Fruit fly (Drosophila melanogaster) whole organism, embryonic: ENCODE data around the gene Jhbp2.
A peak's percentile ranks its signal among the peaks of the same experiment; 100 is the strongest.

Experiments
- CG10209 ChIP-seq: fragments of 200-800 bp; sonication (Bioruptor generic); optimal IDR thresholded peaks from 3 replicates; lab custom pipeline; 2017; ENCODE audit warnings: missing biosample characterization, mild to moderate bottlenecking, missing genetic modification characterization, missing genetic modification reagents
- CG1024 ChIP-seq: fragments of 200-800 bp; sonication (Bioruptor generic); IDR thresholded peaks from 2 replicates; pipeline ENCODE4 v1.3.6; 2022; ENCODE audit warnings: missing biosample characterization, missing genetic modification characterization
- CG10462 ChIP-seq: fragments of 200-800 bp; sonication (Bioruptor generic); optimal IDR thresholded peaks from 2 replicates; lab custom pipeline; 2016; ENCODE audit warnings: missing biosample characterization, missing genetic modification characterization
- CG10565 ChIP-seq: fragments of 200-800 bp; sonication (Bioruptor generic); optimal IDR thresholded peaks from 3 replicates; lab custom pipeline; 2016; ENCODE audit warnings: missing biosample characterization, mild to moderate bottlenecking, missing genetic modification characterization
- CG10959 ChIP-seq: fragments of 200-800 bp; sonication (Bioruptor generic); IDR thresholded peaks from 2 replicates; pipeline ENCODE4 v1.3.6; 2022; ENCODE audit warnings: missing biosample characterization, missing genetic modification characterization
- CG12391 ChIP-seq: fragments of 200-800 bp; sonication (Bioruptor generic); optimal IDR thresholded peaks from 3 replicates; lab custom pipeline; 2018; ENCODE audit warnings: missing biosample characterization, mild to moderate bottlenecking, missing genetic modification characterization, moderate library complexity
- CG1603 ChIP-seq: fragments of 200-800 bp; sonication (Bioruptor generic); optimal IDR thresholded peaks from 2 replicates; lab custom pipeline; 2019; ENCODE audit warnings: missing biosample characterization, mild to moderate bottlenecking, missing genetic modification characterization, moderate library complexity
- CG17359 ChIP-seq: fragments of 200-800 bp; sonication (Bioruptor generic); optimal IDR thresholded peaks from 3 replicates; lab custom pipeline; 2018; ENCODE audit warnings: missing biosample characterization, mild to moderate bottlenecking, missing genetic modification characterization, moderate library complexity
- CG17612 ChIP-seq: fragments of 200-800 bp; sonication (Bioruptor generic); IDR thresholded peaks from 2 replicates; pipeline ENCODE4 v1.3.6; 2022; ENCODE audit warnings: missing biosample characterization, missing genetic modification characterization
- CG18011 ChIP-seq: fragments of 200-800 bp; sonication (Bioruptor generic); optimal IDR thresholded peaks from 2 replicates; lab custom pipeline; 2017; ENCODE audit warnings: missing biosample characterization, missing genetic modification characterization, mild to moderate bottlenecking, moderate library complexity, missing genotype
- CG18599 ChIP-seq: fragments of 200-800 bp; sonication (Bioruptor generic); optimal IDR thresholded peaks from 3 replicates; lab custom pipeline; 2017; ENCODE audit warnings: missing biosample characterization, missing genetic modification characterization, mild to moderate bottlenecking, moderate library complexity, missing genetic modification reagents
- CG18619 ChIP-seq: fragments of 200-800 bp; sonication (Bioruptor generic); optimal IDR thresholded peaks from 3 replicates; lab custom pipeline; 2017; ENCODE audit warnings: missing biosample characterization, mild to moderate bottlenecking, missing genetic modification characterization
- CG2889 ChIP-seq: fragments of 200-800 bp; sonication (Bioruptor generic); IDR thresholded peaks from 3 replicates; pipeline ENCODE4 v1.3.6; 2022; ENCODE audit warnings: missing biosample characterization, missing genetic modification characterization
- CG30403 ChIP-seq: fragments of 200-800 bp; sonication (Bioruptor generic); optimal IDR thresholded peaks from 3 replicates; lab custom pipeline; 2016; ENCODE audit warnings: missing biosample characterization, missing genetic modification characterization
- CG31441 ChIP-seq: fragments of 200-800 bp; sonication (Bioruptor generic); IDR thresholded peaks from 2 replicates; pipeline ENCODE4 v1.3.6; 2022; ENCODE audit warnings: missing biosample characterization, missing genetic modification characterization
- CG32532 ChIP-seq: fragments of 200-800 bp; sonication (Bioruptor generic); IDR thresholded peaks from 2 replicates; pipeline ENCODE4 v1.3.6; 2022; ENCODE audit warnings: missing biosample characterization, missing genetic modification characterization
- CG34422 ChIP-seq: fragments of 200-800 bp; sonication (Bioruptor generic); IDR thresholded peaks from 3 replicates; pipeline ENCODE4 v1.3.6; 2022; ENCODE audit warnings: missing biosample characterization, missing genetic modification characterization
- CG42726 ChIP-seq: fragments of 200-800 bp; sonication (Bioruptor generic); IDR thresholded peaks from 2 replicates; pipeline ENCODE4 v1.3.6; 2022; ENCODE audit warnings: missing biosample characterization, missing genetic modification characterization; ENCODE audit not compliant: partially characterized antibody
- CG6272 ChIP-seq: fragments of 200-800 bp; sonication (Bioruptor generic); IDR thresholded peaks from 2 replicates; pipeline ENCODE4 v1.3.6; 2022; ENCODE audit warnings: missing biosample characterization, missing genetic modification characterization
- CG9727 ChIP-seq: fragments of 200-800 bp; sonication (Bioruptor generic); optimal IDR thresholded peaks from 3 replicates; lab custom pipeline; 2017; ENCODE audit warnings: missing biosample characterization, mild to moderate bottlenecking, missing genetic modification characterization
- Chrac-16 ChIP-seq: fragments of 200-800 bp; sonication (Bioruptor generic); optimal IDR thresholded peaks from 3 replicates; lab custom pipeline; 2016; ENCODE audit warnings: missing biosample characterization, missing genetic modification characterization
- CoRest ChIP-seq: fragments of 200-800 bp; sonication (Bioruptor generic); optimal IDR thresholded peaks from 3 replicates; lab custom pipeline; 2018; ENCODE audit warnings: missing biosample characterization, mild to moderate bottlenecking, missing genetic modification characterization, moderate library complexity
- Ets65A ChIP-seq: fragments of 200-800 bp; sonication (Bioruptor generic); peaks from one replicate; lab custom pipeline; 2016; ENCODE audit warnings: missing biosample characterization, missing genetic modification characterization
- HLH3B ChIP-seq: fragments of 200-800 bp; sonication (Bioruptor generic); IDR thresholded peaks from 2 replicates; pipeline ENCODE4 v1.3.6; 2022; ENCODE audit warnings: missing biosample characterization, missing genetic modification characterization
- HLHmδ ChIP-seq: fragments of 200-800 bp; sonication (Bioruptor generic); optimal IDR thresholded peaks from 2 replicates; lab custom pipeline; 2018; ENCODE audit warnings: missing biosample characterization, mild to moderate bottlenecking, missing genetic modification characterization, moderate library complexity
- Max ChIP-seq: fragments of 200-800 bp; sonication (Bioruptor generic); optimal IDR thresholded peaks from 2 replicates; lab custom pipeline; 2016; ENCODE audit warnings: missing biosample characterization, mild to moderate bottlenecking, missing genetic modification characterization
- Med ChIP-seq: fragments of 200-800 bp; sonication (Bioruptor generic); peaks from one replicate; lab custom pipeline; 2016; ENCODE audit warnings: missing biosample characterization, missing genetic modification characterization, mild to moderate bottlenecking, inconsistent platforms, moderate library complexity
- NfI ChIP-seq: fragments of 200-800 bp; sonication (Bioruptor generic); optimal IDR thresholded peaks from 3 replicates; lab custom pipeline; 2018; ENCODE audit warnings: missing biosample characterization, mild to moderate bottlenecking, missing genetic modification characterization, moderate library complexity
- Sox100B ChIP-seq: fragments of 200-800 bp; sonication (Bioruptor generic); optimal IDR thresholded peaks from 3 replicates; lab custom pipeline; 2018; ENCODE audit warnings: missing biosample characterization, mild to moderate bottlenecking, missing genetic modification characterization
- Sry-δ ChIP-seq: fragments of 200-800 bp; sonication (Bioruptor generic); optimal IDR thresholded peaks from 2 replicates; lab custom pipeline; 2016; ENCODE audit warnings: missing biosample characterization, missing genetic modification characterization
- Ssrp ChIP-seq: fragments of 200-800 bp; sonication (Bioruptor generic); optimal IDR thresholded peaks from 2 replicates; lab custom pipeline; 2018; ENCODE audit warnings: missing biosample characterization, mild to moderate bottlenecking, missing genetic modification characterization, moderate library complexity
- Trl ChIP-seq, 3 experiments: fragments of >200 bp in 2 of 3; fragments of 200-800 bp in 1 of 3; sonication (Bioruptor generic) in 1 of 3; optimal IDR thresholded peaks; 2 replicates in 1 of 3; 3 replicates in 2 of 3; lab custom pipeline; 2016 to 2017; ENCODE audit warnings: missing biosample characterization in 1 of 3, missing genetic modification characterization in 1 of 3
- Xrp1 ChIP-seq: fragments of 200-800 bp; sonication (Bioruptor generic); IDR thresholded peaks from 2 replicates; pipeline ENCODE4 v1.3.6; 2022; ENCODE audit warnings: missing biosample characterization, missing genetic modification characterization
- az2 ChIP-seq: fragments of 200-800 bp; sonication (Bioruptor generic); optimal IDR thresholded peaks from 3 replicates; lab custom pipeline; 2016; ENCODE audit warnings: missing biosample characterization, missing genetic modification characterization
- bsh ChIP-seq, 2 experiments: fragments of 200-800 bp; sonication (Bioruptor generic); optimal IDR thresholded peaks; 2 replicates each; lab custom pipeline; 2017 to 2018; ENCODE audit warnings: mild to moderate bottlenecking in 2 of 2, missing biosample characterization in 2 of 2, missing genetic modification characterization in 2 of 2, moderate library complexity in 1 of 2
- cwo ChIP-seq: fragments of 200-800 bp; sonication (Bioruptor generic); optimal IDR thresholded peaks from 3 replicates; lab custom pipeline; 2017; ENCODE audit warnings: missing biosample characterization, missing genetic modification characterization, mild to moderate bottlenecking, moderate library complexity, missing genetic modification reagents
- dmrt99B ChIP-seq: fragments of 200-800 bp; sonication (Bioruptor generic); optimal IDR thresholded peaks from 2 replicates; lab custom pipeline; 2018; ENCODE audit warnings: missing biosample characterization, mild to moderate bottlenecking, missing genetic modification characterization, moderate library complexity
- fd3F ChIP-seq: fragments of 200-800 bp; sonication (Bioruptor generic); optimal IDR thresholded peaks from 2 replicates; lab custom pipeline; 2018; ENCODE audit warnings: missing biosample characterization, mild to moderate bottlenecking, missing genetic modification characterization, moderate library complexity
- gcm ChIP-seq: fragments of 200-800 bp; sonication (Bioruptor generic); optimal IDR thresholded peaks from 2 replicates; lab custom pipeline; 2019; ENCODE audit warnings: missing biosample characterization, mild to moderate bottlenecking, missing genetic modification characterization, moderate library complexity
- gem ChIP-seq: fragments of 200-800 bp; sonication (Bioruptor generic); optimal IDR thresholded peaks from 2 replicates; lab custom pipeline; 2019; ENCODE audit warnings: missing biosample characterization, mild to moderate bottlenecking, missing genetic modification characterization, moderate library complexity
- knrl ChIP-seq: fragments of 200-800 bp; sonication (Bioruptor generic); IDR thresholded peaks from 3 replicates; pipeline ENCODE4 v1.3.6; 2022; ENCODE audit warnings: missing biosample characterization, missing genetic modification characterization; ENCODE audit not compliant: partially characterized antibody
- lola ChIP-seq, 3 experiments: fragments of >200 bp in 2 of 3; fragments of 200-800 bp in 1 of 3; sonication (Bioruptor generic) in 1 of 3; optimal IDR thresholded peaks; 2 replicates each; lab custom pipeline; 2017 to 2019; ENCODE audit warnings: missing biosample characterization in 3 of 3, missing genetic modification characterization in 3 of 3, mild to moderate bottlenecking in 1 of 3, moderate library complexity in 1 of 3
- slbo ChIP-seq: fragments of 200-800 bp; sonication (Bioruptor generic); IDR thresholded peaks from 2 replicates; pipeline ENCODE4 v1.3.6; 2022; ENCODE audit warnings: missing biosample characterization, missing genetic modification characterization
- sug ChIP-seq: fragments of 200-800 bp; optimal IDR thresholded peaks from 2 replicates; lab custom pipeline; 2019; ENCODE audit warnings: missing biosample characterization, mild to moderate bottlenecking, missing genetic modification characterization, moderate library complexity
- twi ChIP-seq: fragments of 200-800 bp; optimal IDR thresholded peaks from 2 replicates; lab custom pipeline; 2019; ENCODE audit warnings: missing biosample characterization, mild to moderate bottlenecking, missing genetic modification characterization, moderate library complexity
- usp ChIP-seq: fragments of >200 bp; optimal IDR thresholded peaks from 2 replicates; lab custom pipeline; 2017; ENCODE audit warnings: missing biosample characterization, missing genetic modification characterization
- wdn ChIP-seq: fragments of 200-800 bp; sonication (Bioruptor generic); IDR thresholded peaks from 2 replicates; pipeline ENCODE4 v1.3.6; 2022; ENCODE audit warnings: missing biosample characterization, missing genetic modification characterization
- z ChIP-seq: fragments of 200-800 bp; sonication (Bioruptor generic); IDR thresholded peaks from 3 replicates; pipeline ENCODE4 v1.3.6; 2022; ENCODE audit warnings: missing biosample characterization, missing genetic modification characterization
- zen ChIP-seq: fragments of 200-800 bp; sonication (Bioruptor generic); optimal IDR thresholded peaks from 3 replicates; lab custom pipeline; 2018; ENCODE audit warnings: missing biosample characterization, mild to moderate bottlenecking, missing genetic modification characterization, moderate library complexity

Gene Jhbp2

dm6 chr3R:4979143-4979728 lies 18.1 kb upstream of the Jhbp2 start (continued):
- peak; percentile 81 for TF ChIP-seq twi
- peak; percentile 35 for TF ChIP-seq CG1603
- TF ChIP-seq CG9727 (GFP tag; lab: Kevin White, UChicago), result peak; percentile 50
- peak in 1 of 2 experiments; percentile 25 for TF ChIP-seq bsh (GFP tag; optimal IDR thresholded peaks at IDR 0.05; lab: Kevin White, UChicago)
- peak; percentile 25 for TF ChIP-seq CG18599 (GFP tag; lab: Kevin White, UChicago)
- 0 out of 3 replicates have a peak, but pooled peaks have one; percentile 32 for TF ChIP-seq z (GFP tag; lab: Robert Waterston, UW)
- TF ChIP-seq knrl (GFP tag; lab: Robert Waterston, UW), result no peak
- 0 out of 2 replicates have a peak, but pooled peaks have one; percentile 28 for TF ChIP-seq Xrp1 (GFP tag; lab: Robert Waterston, UW)
- peak; percentile 33 for TF ChIP-seq gcm (GFP tag; lab: Kevin White, UChicago)
- TF ChIP-seq CG2889 (GFP tag; lab: Robert Waterston, UW), result no peak
- TF ChIP-seq CG12391 (tag; lab: Kevin White, UChicago), result peak; percentile 31
- TF ChIP-seq CG1024 (GFP tag; lab: Robert Waterston, UW), result no peak
- TF ChIP-seq CG30403 (GFP tag; lab: Kevin White, UChicago), result peak; percentile 11
- peak; percentile 7 for TF ChIP-seq CG17359
- TF ChIP-seq CG42726 (GFP tag; lab: Robert Waterston, UW), result no peak
- TF ChIP-seq Sry-δ (GFP tag; lab: Kevin White, UChicago), result no peak
- peak; percentile 19 for TF ChIP-seq CG10209 (GFP tag; lab: Kevin White, UChicago)
- TF ChIP-seq Ets65A (GFP tag; lab: Kevin White, UChicago), result peak; percentile 85
- TF ChIP-seq HLH3B (GFP tag; lab: Robert Waterston, UW), result no peak
- TF ChIP-seq CG10565 (GFP tag; lab: Kevin White, UChicago), result no peak
- TF ChIP-seq Med (GFP tag; lab: Kevin White, UChicago), result peak; percentile 39
- peak; percentile 6 for TF ChIP-seq Ssrp (tag; lab: Kevin White, UChicago)
- no peak for TF ChIP-seq CG34422
- no peak for TF ChIP-seq Trl (optimal IDR thresholded peaks at IDR 0.05; lab: Kevin White, UChicago)
- no peak for TF ChIP-seq Trl (GFP tag; optimal IDR thresholded peaks at IDR 0.05; lab: Kevin White, UChicago)
- peak; percentile 27 for TF ChIP-seq az2 (GFP tag; lab: Kevin White, UChicago)
- no peak for TF ChIP-seq CG10462
- TF ChIP-seq CG31441 (GFP tag; lab: Robert Waterston, UW), result peak; percentile 55
- no peak for TF ChIP-seq CG6272 (GFP tag; lab: Robert Waterston, UW)
- TF ChIP-seq cwo (GFP tag; lab: Kevin White, UChicago), result no peak
- TF ChIP-seq CG18619 (GFP tag; lab: Kevin White, UChicago), result no peak
- TF ChIP-seq HLHmδ (GFP tag; lab: Kevin White, UChicago), result no peak
- TF ChIP-seq wdn (GFP tag; lab: Robert Waterston, UW), result no peak
- TF ChIP-seq Max (GFP tag; lab: Kevin White, UChicago), result no peak
- peak; percentile 6 for TF ChIP-seq dmrt99B
- no peak for TF ChIP-seq CG10959 (GFP tag; lab: Robert Waterston, UW)
- no peak for TF ChIP-seq sug (tag; lab: Kevin White, UChicago)
- no peak for TF ChIP-seq CG17612 (GFP tag; lab: Robert Waterston, UW)
- peak; percentile 38 for TF ChIP-seq zen (tag; lab: Kevin White, UChicago)
- TF ChIP-seq Sox100B, result peak; percentile 2
- no peak for TF ChIP-seq usp (GFP tag; lab: Kevin White, UChicago)
- peak; percentile 0 for TF ChIP-seq Chrac-16 (GFP tag; lab: Kevin White, UChicago)
- TF ChIP-seq lola (GFP tag; optimal IDR thresholded peaks at IDR 0.05; lab: Kevin White, UChicago), result peak in 1 of 3 experiments; percentile 38
- peak; percentile 41 for TF ChIP-seq gem (tag; lab: Kevin White, UChicago)
- TF ChIP-seq fd3F (GFP tag; lab: Kevin White, UChicago), result no peak
- peak; percentile 2 for TF ChIP-seq CoRest
- TF ChIP-seq slbo (GFP tag; lab: Robert Waterston, UW), result no peak
- no peak for TF ChIP-seq CG18011 (GFP tag; lab: Kevin White, UChicago)
- no peak for TF ChIP-seq NfI
- TF ChIP-seq CG32532 (GFP tag; lab: Robert Waterston, UW), result no peak
